Worm (Caenorhabditis elegans) whole organism, L1 larva: ENCODE measurements around the gene F17E9.16.

Experiments used
- C04F5.9 ChIP-seq: sonication (generic microtip); optimal IDR thresholded peaks from 2 replicates; lab custom pipeline; 2016; ENCODE audit warnings: missing genetic modification characterization, missing compliant biosample characterization
- C16A3.4 ChIP-seq: fragments of 150-350 bp; optimal IDR thresholded peaks from 2 replicates; lab custom pipeline; 2014; ENCODE audit warnings: missing biosample characterization, missing genetic modification characterization
- C34B4.2 ChIP-seq: sonication (generic microtip); optimal IDR thresholded peaks from 2 replicates; lab custom pipeline; 2017; ENCODE audit warnings: mild to moderate bottlenecking, missing genetic modification characterization, missing compliant biosample characterization
- F16B12.6 ChIP-seq: fragments of 150-350 bp; optimal IDR thresholded peaks from 2 replicates; lab custom pipeline; 2014; ENCODE audit warnings: missing biosample characterization, missing genetic modification characterization
- aha-1 ChIP-seq: fragments of 150-350 bp; optimal IDR thresholded peaks from 2 replicates; lab custom pipeline; 2014; ENCODE audit warnings: missing biosample characterization, missing genetic modification characterization
- alr-1 ChIP-seq: fragments of 200-800 bp; sonication (Bioruptor generic); optimal IDR thresholded peaks from 2 replicates; lab custom pipeline; 2018; ENCODE audit warnings: borderline replicate concordance, mild to moderate bottlenecking, missing genetic modification characterization, missing compliant biosample characterization
- ceh-63 ChIP-seq: fragments of 200-800 bp; sonication (Bioruptor generic); optimal IDR thresholded peaks from 2 replicates; lab custom pipeline; 2018; ENCODE audit warnings: mild to moderate bottlenecking, missing genetic modification characterization, missing compliant biosample characterization
- ceh-8 ChIP-seq: fragments of 200-800 bp; sonication (Bioruptor generic); optimal IDR thresholded peaks from 2 replicates; lab custom pipeline; 2018; ENCODE audit warnings: mild to moderate bottlenecking, missing genetic modification characterization, moderate library complexity, missing compliant biosample characterization
- ceh-82 ChIP-seq, 3 experiments: fragments of 150-350 bp in 1 of 3; sonication (generic microtip) in 2 of 3; optimal IDR thresholded peaks; 2 replicates each; lab custom pipeline; 2014 to 2017; ENCODE audit warnings: missing biosample characterization in 3 of 3, missing genetic modification characterization in 3 of 3
- ceh-88 ChIP-seq: fragments of 200-800 bp; sonication (Bioruptor generic); IDR thresholded peaks from 2 replicates; pipeline ENCODE4 v1.3.6; 2022; ENCODE audit warnings: missing genetic modification characterization, missing compliant biosample characterization
- ceh-90 ChIP-seq: sonication (generic microtip); optimal IDR thresholded peaks from 2 replicates; lab custom pipeline; 2016; ENCODE audit warnings: missing genetic modification characterization, missing compliant biosample characterization
- ces-1 ChIP-seq: fragments of 150-350 bp; optimal IDR thresholded peaks from 2 replicates; lab custom pipeline; 2014; ENCODE audit warnings: missing biosample characterization, missing genetic modification reagents, missing genetic modification characterization
- dpl-1 ChIP-seq, 3 experiments: fragments of 150-350 bp in 2 of 3; sonication (generic microtip) in 1 of 3; optimal IDR thresholded peaks; 2 replicates each; lab custom pipeline; 2014 to 2017; ENCODE audit warnings: missing biosample characterization in 3 of 3, missing genetic modification characterization in 3 of 3, missing genetic modification reagents in 3 of 3
- efl-3 ChIP-seq: fragments of 200-800 bp; sonication (Bioruptor generic); optimal IDR thresholded peaks from 2 replicates; lab custom pipeline; 2018; ENCODE audit warnings: mild to moderate bottlenecking, missing genetic modification characterization, missing compliant biosample characterization
- egl-27 ChIP-seq, 2 experiments: fragments of 150-350 bp in 1 of 2; sonication (generic microtip); optimal IDR thresholded peaks; 3 replicates each; lab custom pipeline; 2017 to 2018; ENCODE audit warnings: missing biosample characterization in 2 of 2, missing genetic modification characterization in 2 of 2, missing genetic modification reagents in 2 of 2
- fkh-10 ChIP-seq: sonication (generic microtip); optimal IDR thresholded peaks from 2 replicates; lab custom pipeline; 2017; ENCODE audit warnings: missing biosample characterization, missing genetic modification reagents, missing genetic modification characterization
- hlh-17 ChIP-seq: fragments of 200-800 bp; sonication (Bioruptor generic); optimal IDR thresholded peaks from 2 replicates; lab custom pipeline; 2018; ENCODE audit warnings: missing genetic modification characterization, mild to moderate bottlenecking, missing compliant biosample characterization, moderate library complexity, borderline replicate concordance
- hlh-4 ChIP-seq: sonication (generic microtip); optimal IDR thresholded peaks from 2 replicates; lab custom pipeline; 2016; ENCODE audit warnings: mild to moderate bottlenecking, missing genetic modification characterization, missing compliant biosample characterization
- hpl-2 ChIP-seq: fragments of 150-350 bp; optimal IDR thresholded peaks from 2 replicates; lab custom pipeline; 2014; ENCODE audit warnings: missing biosample characterization, missing genetic modification reagents, missing genetic modification characterization
- irx-1 ChIP-seq: sonication (generic microtip); optimal IDR thresholded peaks from 2 replicates; lab custom pipeline; 2016; ENCODE audit warnings: missing genetic modification characterization, missing compliant biosample characterization
- isw-1 ChIP-seq: fragments of 200-800 bp; sonication (Bioruptor generic); IDR thresholded peaks from 2 replicates; pipeline ENCODE4 v1.3.6; 2022; ENCODE audit warnings: missing genetic modification characterization, missing compliant biosample characterization
- jun-1 ChIP-seq: fragments of 150-350 bp; optimal IDR thresholded peaks from 2 replicates; lab custom pipeline; 2014; ENCODE audit warnings: missing biosample characterization, missing genetic modification reagents, missing genetic modification characterization
- lin-13 ChIP-seq: fragments of 150-350 bp; optimal IDR thresholded peaks from 2 replicates; lab custom pipeline; 2014; ENCODE audit warnings: missing biosample characterization, missing genetic modification reagents, missing genetic modification characterization
- lin-15B ChIP-seq: fragments of 150-350 bp; sonication (generic microtip); optimal IDR thresholded peaks from 3 replicates; lab custom pipeline; 2014; ENCODE audit warnings: missing biosample characterization, missing genetic modification characterization
- lin-35 ChIP-seq, 2 experiments: fragments of 150-350 bp; optimal IDR thresholded peaks; 2 replicates each; lab custom pipeline; 2014; ENCODE audit warnings: missing biosample characterization in 2 of 2, missing genetic modification characterization in 2 of 2, missing genetic modification reagents in 2 of 2
- lin-39 ChIP-seq: fragments of 150-350 bp; optimal IDR thresholded peaks from 2 replicates; lab custom pipeline; 2014; ENCODE audit warnings: missing biosample characterization, missing genetic modification reagents, missing genetic modification characterization
- mab-9 ChIP-seq: fragments of 200-800 bp; sonication (Bioruptor generic); IDR thresholded peaks from 2 replicates; pipeline ENCODE4 v1.3.6; 2022; ENCODE audit warnings: missing genetic modification reagents, missing genetic modification characterization, missing compliant biosample characterization
- mef-2 ChIP-seq: fragments of 150-350 bp; optimal IDR thresholded peaks from 2 replicates; lab custom pipeline; 2014; ENCODE audit warnings: missing biosample characterization, missing genetic modification characterization
- nhr-11 ChIP-seq: fragments of 150-350 bp; optimal IDR thresholded peaks from 2 replicates; lab custom pipeline; 2014; ENCODE audit warnings: missing biosample characterization, missing genetic modification characterization
- nhr-12 ChIP-seq: sonication (generic microtip); optimal IDR thresholded peaks from 2 replicates; lab custom pipeline; 2017; ENCODE audit warnings: missing biosample characterization, missing genetic modification characterization
- nhr-20 ChIP-seq: sonication (generic microtip); optimal IDR thresholded peaks from 2 replicates; lab custom pipeline; 2016; ENCODE audit warnings: mild to moderate bottlenecking, missing genetic modification characterization, missing compliant biosample characterization
- nhr-28 ChIP-seq: fragments of 150-350 bp; optimal IDR thresholded peaks from 2 replicates; lab custom pipeline; 2014; ENCODE audit warnings: missing biosample characterization, missing genetic modification characterization
- nhr-47 ChIP-seq: sonication (generic microtip); optimal IDR thresholded peaks from 2 replicates; lab custom pipeline; 2016; ENCODE audit warnings: mild to moderate bottlenecking, missing genetic modification characterization, moderate library complexity, missing compliant biosample characterization
- nhr-76 ChIP-seq: sonication (generic microtip); optimal IDR thresholded peaks from 2 replicates; lab custom pipeline; 2017; ENCODE audit warnings: missing biosample characterization, missing genetic modification characterization
- nhr-77 ChIP-seq: fragments of 150-350 bp; optimal IDR thresholded peaks from 2 replicates; lab custom pipeline; 2014; ENCODE audit warnings: missing biosample characterization, missing genetic modification characterization
- nhr-84 ChIP-seq: sonication (generic microtip); optimal IDR thresholded peaks from 2 replicates; lab custom pipeline; 2017; ENCODE audit warnings: missing biosample characterization, missing genetic modification characterization
- pag-3 ChIP-seq: sonication (generic microtip); optimal IDR thresholded peaks from 2 replicates; lab custom pipeline; 2017; ENCODE audit warnings: missing genetic modification characterization, mild to moderate bottlenecking, missing compliant biosample characterization, antibody characterized with exemption, borderline replicate concordance; ENCODE audit not compliant: insufficient read depth
- pax-3 ChIP-seq: fragments of 200-800 bp; sonication (Bioruptor generic); optimal IDR thresholded peaks from 2 replicates; lab custom pipeline; 2018; ENCODE audit warnings: mild to moderate bottlenecking, missing genetic modification characterization, moderate library complexity, missing compliant biosample characterization
- skn-1 ChIP-seq: fragments of 150-350 bp; optimal IDR thresholded peaks from 2 replicates; lab custom pipeline; 2014; ENCODE audit warnings: missing biosample characterization, missing genetic modification characterization
- snpc-4 ChIP-seq: fragments of 150-350 bp; optimal IDR thresholded peaks from 2 replicates; lab custom pipeline; 2014; ENCODE audit warnings: missing biosample characterization, missing genetic modification characterization
- snu-23 ChIP-seq: sonication (generic microtip); optimal IDR thresholded peaks from 2 replicates; lab custom pipeline; 2016; ENCODE audit warnings: missing genetic modification characterization, missing compliant biosample characterization
- sox-4 ChIP-seq: sonication (generic microtip); optimal IDR thresholded peaks from 2 replicates; lab custom pipeline; 2016; ENCODE audit warnings: missing genetic modification characterization, missing compliant biosample characterization
- sup-37 ChIP-seq: fragments of 200-800 bp; sonication (Bioruptor generic); optimal IDR thresholded peaks from 2 replicates; lab custom pipeline; 2018; ENCODE audit warnings: mild to moderate bottlenecking, missing genetic modification characterization, missing compliant biosample characterization
- swsn-7 ChIP-seq: sonication (generic microtip); optimal IDR thresholded peaks from 2 replicates; lab custom pipeline; 2016; ENCODE audit warnings: missing genetic modification characterization, missing compliant biosample characterization
- tbx-2 ChIP-seq: sonication (generic microtip); optimal IDR thresholded peaks from 2 replicates; lab custom pipeline; 2016; ENCODE audit warnings: missing genetic modification characterization, missing compliant biosample characterization
- unc-130 ChIP-seq: fragments of 150-350 bp; optimal IDR thresholded peaks from 2 replicates; lab custom pipeline; 2017; ENCODE audit warnings: missing biosample characterization, missing genetic modification characterization, inconsistent platforms
- unc-30 ChIP-seq: sonication (generic microtip); optimal IDR thresholded peaks from 2 replicates; lab custom pipeline; 2017; ENCODE audit warnings: missing biosample characterization, missing genetic modification characterization
- xbp-1 ChIP-seq: sonication (generic microtip); optimal IDR thresholded peaks from 2 replicates; lab custom pipeline; 2016; ENCODE audit warnings: missing genetic modification characterization, missing compliant biosample characterization
- zag-1 ChIP-seq: fragments of 150-350 bp; optimal IDR thresholded peaks from 2 replicates; lab custom pipeline; 2014; ENCODE audit warnings: missing biosample characterization, missing genetic modification characterization
- zip-4 ChIP-seq: fragments of 200-800 bp; sonication (Bioruptor generic); optimal IDR thresholded peaks from 2 replicates; lab custom pipeline; 2018; ENCODE audit warnings: mild to moderate bottlenecking, missing genetic modification characterization, moderate library complexity, missing compliant biosample characterization
- ztf-11 ChIP-seq, 2 experiments: sonication (generic microtip); optimal IDR thresholded peaks; 2 replicates each; lab custom pipeline; 2016 to 2017; ENCODE audit warnings: missing genetic modification characterization in 2 of 2, missing biosample characterization in 1 of 2, missing compliant biosample characterization in 1 of 2

F17E9.16 gene

ce11 chrIV:8333988-8334863 is 17.9 kb upstream of the F17E9.16 start, which contains the start of gene his-32 (continued):
- TF ChIP-seq swsn-7 (tag; lab: Kevin White, UChicago) (peak; percentile 79), efl-3 (GFP tag; lab: Kevin White, UChicago) (peak; percentile 82), nhr-47 (tag; lab: Kevin White, UChicago) (peak; percentile 62), dpl-1 (GFP tag; optimal IDR thresholded peaks at IDR 0.05; lab: Kevin White, UChicago) (peak in 2 of 3 experiments; percentile 1 to 34), nhr-11 (no peak), ceh-88 (no peak), sox-4 (tag; lab: Kevin White, UChicago) (no peak), jun-1 (tag; lab: Kevin White, UChicago) (no peak), nhr-20 (tag; lab: Kevin White, UChicago) (peak; percentile 59), sup-37 (GFP tag; lab: Kevin White, UChicago) (no peak), nhr-28 (tag; lab: Kevin White, UChicago) (no peak), ceh-90 (no peak), egl-27 (tag; optimal IDR thresholded peaks at IDR 0.05; lab: Kevin White, UChicago) (no peak), lin-39 (tag; lab: Kevin White, UChicago) (peak; percentile 74), irx-1 (tag; lab: Kevin White, UChicago) (no peak), ces-1 (GFP tag; lab: Kevin White, UChicago) (no peak), isw-1 (GFP tag; lab: Robert Waterston, UW) (no peak), ceh-63 (GFP tag; lab: Kevin White, UChicago) (no peak), zip-4 (no peak), snu-23 (peak; percentile 68), nhr-76 (tag; lab: Kevin White, UChicago) (no peak), alr-1 (tag; lab: Kevin White, UChicago) (no peak), unc-30 (tag; lab: Kevin White, UChicago) (no peak), hlh-4 (tag; lab: Kevin White, UChicago) (no peak), snpc-4 (tag; lab: Kevin White, UChicago) (no peak), nhr-12 (tag; lab: Kevin White, UChicago) (no peak), pax-3 (no peak), ceh-82 (tag; optimal IDR thresholded peaks at IDR 0.05; lab: Kevin White, UChicago) (no peak), tbx-2 (tag; lab: Kevin White, UChicago) (peak; percentile 38), pag-3 (tag; lab: Kevin White, UChicago) (no peak), lin-15B (tag; lab: Kevin White, UChicago) (no peak), xbp-1 (peak; percentile 39), lin-35 (GFP tag; optimal IDR thresholded peaks at IDR 0.05; lab: Kevin White, UChicago) (peak in 1 of 2 experiments; percentile 18), skn-1 (tag; lab: Kevin White, UChicago) (no peak), zag-1 (no peak), unc-130 (no peak), C34B4.2 (tag; lab: Kevin White, UChicago) (no peak), nhr-77 (tag; lab: Kevin White, UChicago) (no peak), ztf-11 (tag; optimal IDR thresholded peaks at IDR 0.05; lab: Kevin White, UChicago) (peak; percentile 60 to 97), hlh-17 (GFP tag; lab: Kevin White, UChicago) (no peak), mef-2 (tag; lab: Kevin White, UChicago) (no peak), nhr-84 (no peak), F16B12.6 (no peak), fkh-10 (GFP tag; lab: Kevin White, UChicago) (no peak), C16A3.4 (tag; lab: Kevin White, UChicago) (peak; percentile 61), aha-1 (tag; lab: Kevin White, UChicago) (no peak), hpl-2 (GFP tag; lab: Kevin White, UChicago) (no peak), C04F5.9 (no peak), lin-13 (GFP tag; lab: Kevin White, UChicago) (peak; percentile 55), mab-9 (GFP tag; lab: Robert Waterston, UW) (no peak), ceh-8 (GFP tag; lab: Kevin White, UChicago) (no peak)
